Fruit fly (Drosophila melanogaster): ENCODE results near the gene Ipp.

DNA sequence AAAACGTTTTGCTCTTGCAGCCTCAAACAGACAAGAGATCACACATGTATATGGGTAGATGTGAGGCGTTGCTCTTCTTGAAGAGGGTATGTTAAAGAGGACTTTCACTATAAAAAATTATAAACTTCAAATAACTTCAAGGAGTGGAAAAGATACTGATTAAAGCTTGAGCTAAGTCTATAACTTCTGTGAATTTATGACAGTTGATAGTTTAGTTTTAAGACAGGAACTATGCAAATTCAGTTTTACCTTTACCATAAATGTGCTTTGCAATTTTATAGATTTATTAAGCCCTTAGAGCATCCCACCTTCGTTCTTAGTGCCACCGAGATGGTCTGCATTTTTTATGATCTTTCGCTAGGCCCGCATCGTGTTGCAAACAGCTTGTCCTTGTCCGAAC lies 42.0 kb upstream of the Ipp start:
- no peak for TF ChIP-seq ind (GFP tag; optimal IDR thresholded peaks at IDR 0.05)
- TF ChIP-seq Bdp1 (GFP tag; optimal IDR thresholded peaks at IDR 0.05): no peak
- no peak for TF ChIP-seq Dfd (GFP tag; optimal IDR thresholded peaks at IDR 0.05)
- no peak for TF ChIP-seq CG4854 (GFP tag; optimal IDR thresholded peaks at IDR 0.05)
- TF ChIP-seq CG9817 (tag; optimal IDR thresholded peaks at IDR 0.05): no peak
- TF ChIP-seq Atf3 (GFP tag; optimal IDR thresholded peaks at IDR 0.05): no peak
- no peak for TF ChIP-seq CG13424 (tag; optimal IDR thresholded peaks at IDR 0.05)
- TF ChIP-seq Ssrp (tag; optimal IDR thresholded peaks at IDR 0.05): no peak
- no peak for TF ChIP-seq CkIIα-i1 (GFP tag; IDR thresholded peaks at IDR 0.05)
- no peak for TF ChIP-seq gem (tag; optimal IDR thresholded peaks at IDR 0.05)
- TF ChIP-seq jumu (GFP tag; optimal IDR thresholded peaks at IDR 0.05): no peak
